Fruit fly (Drosophila melanogaster) whole organism, embryonic: ENCODE results near the gene drpr.
A peak's percentile ranks its signal among the peaks of the same experiment; 100 is the strongest.

Experiments
- B-H2 ChIP-seq: fragments of 200-800 bp; sonication (Bioruptor generic); optimal IDR thresholded peaks from 2 replicates; lab custom pipeline; 2018; ENCODE audit warnings: missing biosample characterization, mild to moderate bottlenecking, missing genetic modification characterization
- CG10366 ChIP-seq: fragments of 200-800 bp; sonication (Bioruptor generic); IDR thresholded peaks from 2 replicates; pipeline ENCODE4 v1.3.6; 2022; ENCODE audit warnings: missing biosample characterization, missing genetic modification characterization
- CG11456 ChIP-seq: fragments of 200-800 bp; sonication (Bioruptor generic); IDR thresholded peaks from 3 replicates; pipeline ENCODE4 v1.3.6; 2022; ENCODE audit warnings: missing biosample characterization, missing genetic modification characterization
- CG12219 ChIP-seq: fragments of 200-800 bp; sonication (Bioruptor generic); optimal IDR thresholded peaks from 3 replicates; lab custom pipeline; 2018; ENCODE audit warnings: missing biosample characterization, mild to moderate bottlenecking, missing genetic modification characterization
- CG12769 ChIP-seq: fragments of 200-800 bp; sonication (Bioruptor generic); optimal IDR thresholded peaks from 2 replicates; lab custom pipeline; 2019; ENCODE audit warnings: missing biosample characterization, mild to moderate bottlenecking, missing genetic modification characterization, moderate library complexity
- CG12942 ChIP-seq: fragments of 200-800 bp; sonication (Bioruptor generic); optimal IDR thresholded peaks from 3 replicates; lab custom pipeline; 2016; ENCODE audit warnings: missing biosample characterization, missing genetic modification characterization
- CG14014 ChIP-seq: fragments of 200-800 bp; sonication (Bioruptor generic); IDR thresholded peaks from 2 replicates; pipeline ENCODE4 v1.3.6; 2022; ENCODE audit warnings: missing biosample characterization, missing genetic modification characterization
- CG1529 ChIP-seq: fragments of 200-800 bp; sonication (Bioruptor generic); optimal IDR thresholded peaks from 3 replicates; lab custom pipeline; 2018; ENCODE audit warnings: missing biosample characterization, missing genetic modification characterization
- CG16779 ChIP-seq: fragments of 200-800 bp; sonication (Bioruptor generic); IDR thresholded peaks from 2 replicates; pipeline ENCODE4 v1.3.6; 2022; ENCODE audit warnings: missing biosample characterization, missing genetic modification characterization
- CG16813 ChIP-seq: fragments of 200-800 bp; sonication (Bioruptor generic); IDR thresholded peaks from 3 replicates; pipeline ENCODE4 v1.3.6; 2022; ENCODE audit warnings: missing biosample characterization, missing genetic modification characterization; ENCODE audit not compliant: partially characterized antibody
- CG1792 ChIP-seq: fragments of 200-800 bp; sonication (Bioruptor generic); optimal IDR thresholded peaks from 2 replicates; lab custom pipeline; 2016; ENCODE audit warnings: missing biosample characterization, missing genetic modification characterization
- CG1832 ChIP-seq: fragments of 200-800 bp; sonication (Bioruptor generic); optimal IDR thresholded peaks from 2 replicates; lab custom pipeline; 2017; ENCODE audit warnings: missing biosample characterization, mild to moderate bottlenecking, missing genetic modification characterization, inconsistent platforms
- CG18476 ChIP-seq: fragments of 200-800 bp; sonication (Bioruptor generic); optimal IDR thresholded peaks from 2 replicates; lab custom pipeline; 2016; ENCODE audit warnings: missing biosample characterization, mild to moderate bottlenecking, missing genetic modification characterization
- CG3163 ChIP-seq: fragments of 200-800 bp; sonication (Bioruptor generic); optimal IDR thresholded peaks from 3 replicates; lab custom pipeline; 2016; ENCODE audit warnings: missing biosample characterization, missing genetic modification characterization
- CG3726 ChIP-seq: fragments of 200-800 bp; sonication (Bioruptor generic); IDR thresholded peaks from 3 replicates; pipeline ENCODE4, ENCODE4 v1.3.6; 2022; ENCODE audit warnings: missing biosample characterization, missing genetic modification characterization
- CG4820 ChIP-seq: fragments of 200-800 bp; sonication (Bioruptor generic); optimal IDR thresholded peaks from 3 replicates; lab custom pipeline; 2016; ENCODE audit warnings: missing biosample characterization, missing genetic modification characterization
- CG6272 ChIP-seq: fragments of 200-800 bp; sonication (Bioruptor generic); IDR thresholded peaks from 2 replicates; pipeline ENCODE4 v1.3.6; 2022; ENCODE audit warnings: missing biosample characterization, missing genetic modification characterization
- CG7745 ChIP-seq: fragments of 200-800 bp; sonication (Bioruptor generic); optimal IDR thresholded peaks from 2 replicates; lab custom pipeline; 2018; ENCODE audit warnings: missing biosample characterization, mild to moderate bottlenecking, missing genetic modification characterization, moderate library complexity
- CG8089 ChIP-seq: fragments of 200-800 bp; sonication (Bioruptor generic); optimal IDR thresholded peaks from 3 replicates; lab custom pipeline; 2016; ENCODE audit warnings: missing biosample characterization, missing genetic modification characterization
- CG8290 ChIP-seq, 3 experiments: fragments of 200-800 bp; sonication (Bioruptor generic); optimal IDR thresholded peaks; 2 replicates each; lab custom pipeline; 2016 to 2019; ENCODE audit warnings: missing biosample characterization in 3 of 3, missing genetic modification characterization in 3 of 3, mild to moderate bottlenecking in 2 of 3, moderate library complexity in 1 of 3
- CG9932 ChIP-seq: fragments of 200-800 bp; sonication (Bioruptor generic); IDR thresholded peaks from 2 replicates; pipeline ENCODE4 v1.3.6; 2022; ENCODE audit warnings: missing biosample characterization, missing genetic modification characterization
- D ChIP-seq, 2 experiments: fragments of 200-800 bp in 1 of 2; fragments of >200 bp in 1 of 2; sonication (Bioruptor generic) in 1 of 2; optimal IDR thresholded peaks; 2 replicates in 1 of 2; 3 replicates in 1 of 2; lab custom pipeline; 2017; ENCODE audit warnings: mild to moderate bottlenecking in 1 of 2, missing biosample characterization in 1 of 2, missing genetic modification characterization in 1 of 2, missing genetic modification reagents in 1 of 2
- Dip3 ChIP-seq: fragments of 200-800 bp; sonication (Bioruptor generic); optimal IDR thresholded peaks from 3 replicates; lab custom pipeline; 2016; ENCODE audit warnings: missing biosample characterization, missing genetic modification characterization
- HLH4C ChIP-seq: fragments of 200-800 bp; sonication (Bioruptor generic); IDR thresholded peaks from 3 replicates; pipeline ENCODE4 v1.3.6; 2022; ENCODE audit warnings: missing biosample characterization, missing genetic modification characterization; ENCODE audit not compliant: partially characterized antibody
- Hand ChIP-seq: fragments of 200-800 bp; sonication (Bioruptor generic); optimal IDR thresholded peaks from 2 replicates; lab custom pipeline; 2017; ENCODE audit warnings: mild to moderate bottlenecking, missing biosample characterization, missing genetic modification reagents, missing genetic modification characterization
- Hey ChIP-seq: fragments of 200-800 bp; sonication (Bioruptor generic); optimal IDR thresholded peaks from 3 replicates; lab custom pipeline; 2018; ENCODE audit warnings: missing biosample characterization, mild to moderate bottlenecking, missing genetic modification characterization
- Mad ChIP-seq: fragments of 200-800 bp; sonication (Bioruptor generic); optimal IDR thresholded peaks from 2 replicates; lab custom pipeline; 2016; ENCODE audit warnings: missing biosample characterization, missing genetic modification characterization
- Nf-YB ChIP-seq: fragments of 200-800 bp; sonication (Bioruptor generic); optimal IDR thresholded peaks from 3 replicates; lab custom pipeline; 2019; ENCODE audit warnings: missing biosample characterization, mild to moderate bottlenecking, missing genetic modification characterization, moderate library complexity
- Sry-β ChIP-seq: fragments of 200-800 bp; sonication (Bioruptor generic); optimal IDR thresholded peaks from 2 replicates; lab custom pipeline; 2018; ENCODE audit warnings: missing biosample characterization, mild to moderate bottlenecking, missing genetic modification characterization, moderate library complexity
- Ssrp ChIP-seq: fragments of 200-800 bp; sonication (Bioruptor generic); optimal IDR thresholded peaks from 2 replicates; lab custom pipeline; 2018; ENCODE audit warnings: missing biosample characterization, mild to moderate bottlenecking, missing genetic modification characterization, moderate library complexity
- TFAM ChIP-seq: fragments of 200-800 bp; sonication (Bioruptor generic); optimal IDR thresholded peaks from 2 replicates; lab custom pipeline; 2017; ENCODE audit warnings: missing biosample characterization, missing genetic modification characterization, inconsistent platforms
- Trl ChIP-seq, 3 experiments: fragments of >200 bp in 2 of 3; fragments of 200-800 bp in 1 of 3; sonication (Bioruptor generic) in 1 of 3; optimal IDR thresholded peaks; 2 replicates in 1 of 3; 3 replicates in 2 of 3; lab custom pipeline; 2016 to 2017; ENCODE audit warnings: missing biosample characterization in 1 of 3, missing genetic modification characterization in 1 of 3
- YL-1 ChIP-seq: fragments of 200-800 bp; sonication (Bioruptor generic); optimal IDR thresholded peaks from 3 replicates; lab custom pipeline; 2017; ENCODE audit warnings: missing biosample characterization, mild to moderate bottlenecking, missing genetic modification characterization
- cad ChIP-seq: fragments of >200 bp; optimal IDR thresholded peaks from 2 replicates; lab custom pipeline; 2017; ENCODE audit warnings: missing biosample characterization, missing genetic modification characterization
- chinmo ChIP-seq: fragments of 200-800 bp; sonication (Bioruptor generic); IDR thresholded peaks from 4 replicates; pipeline ENCODE4 v1.3.6; 2022; ENCODE audit warnings: missing biosample characterization, missing genetic modification characterization; ENCODE audit not compliant: partially characterized antibody
- dati ChIP-seq: fragments of 200-800 bp; sonication (Bioruptor generic); IDR thresholded peaks from 2 replicates; pipeline ENCODE4 v1.3.6; 2022; ENCODE audit warnings: missing biosample characterization, missing genetic modification characterization
- fd102C ChIP-seq: fragments of 200-800 bp; sonication (Bioruptor generic); optimal IDR thresholded peaks from 2 replicates; lab custom pipeline; 2018; ENCODE audit warnings: missing biosample characterization, mild to moderate bottlenecking, missing genetic modification characterization, moderate library complexity
- ftz-f1 ChIP-seq: fragments of 200-800 bp; sonication (Bioruptor generic); optimal IDR thresholded peaks from 2 replicates; lab custom pipeline; 2016; ENCODE audit warnings: missing biosample characterization, missing genetic modification characterization
- gcm2 ChIP-seq: fragments of 200-800 bp; sonication (Bioruptor generic); optimal IDR thresholded peaks from 2 replicates; lab custom pipeline; 2016; ENCODE audit warnings: missing biosample characterization, missing genetic modification characterization
- hbn ChIP-seq: fragments of 200-800 bp; sonication (Bioruptor generic); IDR thresholded peaks from 2 replicates; pipeline ENCODE4 v1.3.6; 2022; ENCODE audit warnings: missing biosample characterization, missing genetic modification characterization; ENCODE audit not compliant: partially characterized antibody
- nerfin-1 ChIP-seq: fragments of 200-800 bp; sonication (Bioruptor generic); optimal IDR thresholded peaks from 3 replicates; lab custom pipeline; 2019; ENCODE audit warnings: missing biosample characterization, mild to moderate bottlenecking, missing genetic modification characterization, moderate library complexity
- org-1 ChIP-seq: fragments of 200-800 bp; sonication (Bioruptor generic); optimal IDR thresholded peaks from 2 replicates; lab custom pipeline; 2017; ENCODE audit warnings: missing biosample characterization, missing genetic modification characterization
- otp ChIP-seq: fragments of 200-800 bp; sonication (Bioruptor generic); IDR thresholded peaks from 3 replicates; pipeline ENCODE4, ENCODE4 v1.3.6; 2022; ENCODE audit warnings: missing biosample characterization, missing genetic modification characterization
- pb ChIP-seq: fragments of 200-800 bp; sonication (Bioruptor generic); optimal IDR thresholded peaks from 3 replicates; lab custom pipeline; 2016; ENCODE audit warnings: missing biosample characterization, missing genetic modification characterization
- rib ChIP-seq: fragments of 200-800 bp; sonication (Bioruptor generic); IDR thresholded peaks from 2 replicates; pipeline ENCODE4 v1.3.6; 2022; ENCODE audit warnings: missing biosample characterization, missing genetic modification characterization
- sd ChIP-seq: fragments of 200-800 bp; sonication (Bioruptor generic); optimal IDR thresholded peaks from 3 replicates; lab custom pipeline; 2018; ENCODE audit warnings: missing biosample characterization, mild to moderate bottlenecking, missing genetic modification characterization, moderate library complexity
- slou ChIP-seq: fragments of 200-800 bp; sonication (Bioruptor generic); optimal IDR thresholded peaks from 3 replicates; lab custom pipeline; 2016; ENCODE audit warnings: missing biosample characterization, missing genetic modification characterization
- stwl ChIP-seq: fragments of 200-800 bp; sonication (Bioruptor generic); optimal IDR thresholded peaks from 3 replicates; lab custom pipeline; 2018; ENCODE audit warnings: missing biosample characterization, mild to moderate bottlenecking, missing genetic modification characterization, moderate library complexity
- vnd ChIP-seq: fragments of 200-800 bp; sonication (Bioruptor generic); IDR thresholded peaks from 3 replicates; pipeline ENCODE4 v1.3.6; 2022; ENCODE audit warnings: missing biosample characterization, missing genetic modification characterization; ENCODE audit not compliant: partially characterized antibody

Gene drpr

DNA sequence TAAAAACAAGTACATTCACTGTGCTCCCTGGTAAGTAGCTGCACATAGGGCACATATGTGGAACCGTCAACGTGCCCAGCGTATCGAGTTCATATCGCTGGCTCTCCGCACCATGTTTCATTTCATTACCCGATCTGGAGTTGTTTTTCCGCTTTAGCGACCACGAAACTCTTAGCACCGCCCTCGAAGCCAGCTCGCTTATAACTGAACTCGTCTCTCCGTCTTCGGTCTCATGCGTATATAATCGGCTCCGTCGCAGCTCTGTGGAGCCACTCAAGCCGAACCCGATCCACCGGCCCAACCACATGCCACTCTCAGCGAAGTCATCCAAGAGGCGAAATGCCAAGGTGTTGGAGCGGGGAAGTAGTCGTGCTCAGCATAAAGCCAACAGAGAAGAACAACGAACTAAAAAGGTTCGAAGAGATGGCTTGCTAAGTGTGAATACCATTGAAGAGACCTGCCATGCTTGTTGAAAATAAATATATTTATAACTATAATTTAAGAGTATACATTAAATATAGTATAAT lies 24.6 kb upstream of the drpr start, which contains the start of gene Cht2 (continued):
- TF ChIP-seq CG4820 (GFP tag; lab: Kevin White, UChicago) (no peak), Ssrp (tag; lab: Kevin White, UChicago) (no peak), CG11456 (no peak), slou (GFP tag; lab: Kevin White, UChicago) (no peak), CG8290 (GFP tag; optimal IDR thresholded peaks at IDR 0.05; lab: Kevin White, UChicago) (no peak), CG8290 (tag; optimal IDR thresholded peaks at IDR 0.05; lab: Kevin White, UChicago) (no peak), Sry-β (GFP tag; lab: Kevin White, UChicago) (no peak), B-H2 (GFP tag; lab: Kevin White, UChicago) (no peak), chinmo (peak; percentile 76; the same call in 1 of the 4 replicates), CG12942 (GFP tag; lab: Kevin White, UChicago) (no peak), CG16779 (0 out of 2 replicates have a peak, but pooled peaks have one; percentile 11), CG12769 (peak; percentile 70), Nf-YB (GFP tag; lab: Kevin White, UChicago) (peak; percentile 1), cad (GFP tag; lab: Kevin White, UChicago) (no peak), rib (GFP tag; lab: Robert Waterston, UW) (peak; percentile 17; the same call in 1 of the 2 replicates), hbn (no peak), CG1529 (GFP tag; lab: Kevin White, UChicago) (no peak), CG6272 (GFP tag; lab: Robert Waterston, UW) (no peak), org-1 (no peak), stwl (tag; lab: Kevin White, UChicago) (no peak), nerfin-1 (no peak), Hand (GFP tag; lab: Kevin White, UChicago) (no peak), Mad (no peak), YL-1 (GFP tag; lab: Kevin White, UChicago) (no peak), gcm2 (GFP tag; lab: Kevin White, UChicago) (peak; percentile 18), ftz-f1 (GFP tag; lab: Kevin White, UChicago) (peak; percentile 25), pb (no peak), D (optimal IDR thresholded peaks at IDR 0.05; lab: Kevin White, UChicago) (no peak), D (GFP tag; optimal IDR thresholded peaks at IDR 0.05; lab: Kevin White, UChicago) (no peak), CG12219 (no peak), vnd (GFP tag; lab: Robert Waterston, UW) (no peak), dati (GFP tag; lab: Robert Waterston, UW) (no peak), Dip3 (GFP tag; lab: Kevin White, UChicago) (no peak), sd (tag; lab: Kevin White, UChicago) (peak; percentile 83), TFAM (GFP tag; lab: Kevin White, UChicago) (no peak), CG9932 (GFP tag; lab: Robert Waterston, UW) (no peak), CG8089 (GFP tag; lab: Kevin White, UChicago) (no peak), CG3726 (GFP tag; lab: Robert Waterston, UW) (no peak), CG7745 (tag; lab: Kevin White, UChicago) (no peak), otp (GFP tag; lab: Robert Waterston, UW) (no peak), Hey (tag; lab: Kevin White, UChicago) (no peak), CG16813 (GFP tag; lab: Robert Waterston, UW) (no peak), CG1832 (GFP tag; lab: Kevin White, UChicago) (no peak), HLH4C (GFP tag; lab: Robert Waterston, UW) (no peak), CG10366 (GFP tag; lab: Robert Waterston, UW) (no peak), fd102C (GFP tag; lab: Kevin White, UChicago) (no peak), CG1792 (GFP tag; lab: Kevin White, UChicago) (no peak), CG3163 (GFP tag; lab: Kevin White, UChicago) (peak; percentile 82), CG18476 (GFP tag; lab: Kevin White, UChicago) (peak; percentile 34), CG14014 (GFP tag; lab: Robert Waterston, UW) (no peak; the same call in 1 of the 2 replicates), Trl (optimal IDR thresholded peaks at IDR 0.05; lab: Kevin White, UChicago) (peak; percentile 64 to 74), Trl (GFP tag; optimal IDR thresholded peaks at IDR 0.05; lab: Kevin White, UChicago) (no peak)
